Worm (Caenorhabditis elegans) whole organism, L1 larva: ENCODE data around the gene T28C6.10.

Experiments used
- ces-1 ChIP-seq: fragments of 150-350 bp; optimal IDR thresholded peaks from 2 replicates; lab custom pipeline; 2014; ENCODE audit warnings: missing biosample characterization, missing genetic modification reagents, missing genetic modification characterization
- hpl-2 ChIP-seq: fragments of 150-350 bp; optimal IDR thresholded peaks from 2 replicates; lab custom pipeline; 2014; ENCODE audit warnings: missing biosample characterization, missing genetic modification reagents, missing genetic modification characterization
- lir-3 ChIP-seq: sonication (generic microtip); optimal IDR thresholded peaks from 2 replicates; lab custom pipeline; 2016; ENCODE audit warnings: mild to moderate bottlenecking, missing genetic modification characterization, moderate library complexity, missing compliant biosample characterization; ENCODE audit not compliant: poor library complexity
- nhr-71 ChIP-seq: sonication (generic microtip); optimal IDR thresholded peaks from 2 replicates; lab custom pipeline; 2016; ENCODE audit warnings: mild to moderate bottlenecking, missing genetic modification characterization, moderate library complexity, missing compliant biosample characterization
- nhr-90 ChIP-seq: sonication (generic microtip); optimal IDR thresholded peaks from 2 replicates; lab custom pipeline; 2016; ENCODE audit warnings: mild to moderate bottlenecking, missing genetic modification characterization, missing compliant biosample characterization; ENCODE audit not compliant: poor library complexity
- sox-4 ChIP-seq: sonication (generic microtip); optimal IDR thresholded peaks from 2 replicates; lab custom pipeline; 2016; ENCODE audit warnings: missing genetic modification characterization, missing compliant biosample characterization
- unc-130 ChIP-seq: fragments of 150-350 bp; optimal IDR thresholded peaks from 2 replicates; lab custom pipeline; 2017; ENCODE audit warnings: missing biosample characterization, missing genetic modification characterization, inconsistent platforms
- unc-98 ChIP-seq: fragments of 200-800 bp; sonication (Bioruptor generic); IDR thresholded peaks from 2 replicates; pipeline ENCODE4 v1.3.6; 2022; ENCODE audit warnings: missing genetic modification characterization, missing compliant biosample characterization

ce11 chrIV:8778045-8778444 is 39.7 kb upstream of the T28C6.10 start, which contains the start of gene C33D9.6:
- TF ChIP-seq lir-3 (tag; lab: Kevin White, UChicago), result no peak
- TF ChIP-seq ces-1 (GFP tag; lab: Kevin White, UChicago), result no peak
- no peak for TF ChIP-seq nhr-71 (tag; lab: Kevin White, UChicago)
- TF ChIP-seq unc-98, result no peak
- no peak for TF ChIP-seq hpl-2 (GFP tag; lab: Kevin White, UChicago)
- TF ChIP-seq sox-4 (tag; lab: Kevin White, UChicago), result no peak
- TF ChIP-seq nhr-90, result no peak
- TF ChIP-seq unc-130 (tag; lab: Kevin White, UChicago), result no peak
